In the genomic region with DNA sequence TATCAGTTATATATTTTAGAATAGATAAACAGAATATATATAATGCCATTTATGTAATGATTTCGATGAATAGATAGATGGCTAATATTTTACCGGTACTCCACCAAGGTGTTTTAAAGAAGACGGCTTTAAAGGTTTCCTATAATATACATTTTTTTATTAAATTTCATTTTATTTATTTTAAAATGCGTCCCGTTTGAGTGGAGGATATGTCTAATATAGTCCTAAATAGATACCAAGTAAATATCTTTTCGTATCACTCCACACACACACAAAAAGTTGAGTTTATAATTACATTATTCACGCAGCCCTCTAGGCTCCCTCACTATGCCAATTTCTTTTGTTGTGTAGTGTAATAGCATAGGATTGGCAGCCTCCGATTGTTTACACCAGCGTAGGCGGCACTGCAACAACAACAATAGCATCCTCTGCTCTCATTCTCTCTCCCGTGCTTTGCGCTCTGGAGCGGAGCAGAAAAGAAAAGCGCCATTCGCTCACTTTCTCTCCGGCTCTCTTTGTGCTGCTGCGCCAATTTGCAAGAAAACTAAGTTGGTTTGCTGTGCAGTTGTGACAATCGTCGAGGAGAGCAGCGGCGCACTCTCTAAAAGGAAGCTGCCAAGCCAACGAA, we compare ENCODE assay signal across 1 fruit fly cellular context.
TF ChIP-seq lines count a peak whose summit lies in the region.

CG12768 (plus strand) TSS at position 578 of the 628 bp plus-strand sequence.

TF ChIP-seq in whole organism, embryonic, 481 proteins besides CTCF, POLR2A, EP300 and RAD21 (continued from another document and continues in another):
- TF ChIP-seq dpn (GFP tag; optimal IDR thresholded peaks at IDR 0.05; lab: Kevin White, UChicago): no peak
- 0 out of 3 replicates have a peak, but pooled peaks have one; percentile 24 for TF ChIP-seq dysf (GFP tag; IDR thresholded peaks at IDR 0.05; lab: Robert Waterston, UW)
- TF ChIP-seq CG2712 (tag; optimal IDR thresholded peaks at IDR 0.05; lab: Kevin White, UChicago): peak; percentile 57
- TF ChIP-seq CG32532 (GFP tag; IDR thresholded peaks at IDR 0.05; lab: Robert Waterston, UW): no peak
- TF ChIP-seq CG3726 (GFP tag; IDR thresholded peaks at IDR 0.05; lab: Robert Waterston, UW): no peak
- no peak for TF ChIP-seq CG16779 (GFP tag; IDR thresholded peaks at IDR 0.05; lab: Robert Waterston, UW)
- peak; percentile 23 for TF ChIP-seq CG13424 (tag; optimal IDR thresholded peaks at IDR 0.05; lab: Kevin White, UChicago)
- TF ChIP-seq wdn (GFP tag; IDR thresholded peaks at IDR 0.05; lab: Robert Waterston, UW): no peak
- TF ChIP-seq CG2889 (GFP tag; IDR thresholded peaks at IDR 0.05; lab: Robert Waterston, UW): no peak
- peak; percentile 70 for TF ChIP-seq CG18262 (tag; optimal IDR thresholded peaks at IDR 0.05; lab: Kevin White, UChicago)
- no peak for TF ChIP-seq CG12155 (GFP tag; optimal IDR thresholded peaks at IDR 0.05; lab: Kevin White, UChicago)
- TF ChIP-seq CG12104 (GFP tag; optimal IDR thresholded peaks at IDR 0.05; lab: Kevin White, UChicago): no peak
- peak; percentile 17 for TF ChIP-seq CG18599 (GFP tag; optimal IDR thresholded peaks at IDR 0.05; lab: Kevin White, UChicago)
- TF ChIP-seq TFAM (GFP tag; optimal IDR thresholded peaks at IDR 0.05; lab: Kevin White, UChicago): no peak
- TF ChIP-seq Atf6 (GFP tag; IDR thresholded peaks at IDR 0.05; lab: Robert Waterston, UW): no peak
- no peak for TF ChIP-seq gce (GFP tag; IDR thresholded peaks at IDR 0.05; lab: Robert Waterston, UW)
- TF ChIP-seq grn (GFP tag; optimal IDR thresholded peaks at IDR 0.05; lab: Kevin White, UChicago): no peak
- TF ChIP-seq nom (GFP tag; optimal IDR thresholded peaks at IDR 0.05; lab: Kevin White, UChicago): no peak
- no peak for TF ChIP-seq HmgZ (tag; optimal IDR thresholded peaks at IDR 0.05; lab: Kevin White, UChicago)
- no peak for TF ChIP-seq Abd-B (GFP tag; optimal IDR thresholded peaks at IDR 0.05; lab: Kevin White, UChicago)
- TF ChIP-seq nau (GFP tag; optimal IDR thresholded peaks at IDR 0.05; lab: Kevin White, UChicago): no peak
- no peak for TF ChIP-seq Awh (GFP tag; IDR thresholded peaks at IDR 0.05; lab: Robert Waterston, UW)
- no peak for TF ChIP-seq CG4820 (GFP tag; optimal IDR thresholded peaks at IDR 0.05; lab: Kevin White, UChicago)
- TF ChIP-seq nerfin-1 (tag; optimal IDR thresholded peaks at IDR 0.05; lab: Kevin White, UChicago): no peak
- no peak for TF ChIP-seq CG12942 (GFP tag; optimal IDR thresholded peaks at IDR 0.05; lab: Kevin White, UChicago)
- TF ChIP-seq CG17385 (GFP tag; optimal IDR thresholded peaks at IDR 0.05; lab: Kevin White, UChicago): peak; percentile 12
- no peak for TF ChIP-seq CG7745 (tag; optimal IDR thresholded peaks at IDR 0.05; lab: Kevin White, UChicago)
- peak; percentile 74 for TF ChIP-seq yki (optimal IDR thresholded peaks at IDR 0.05; lab: Kevin White, UChicago)
- peak; percentile 36 for TF ChIP-seq CG13775 (GFP tag; optimal IDR thresholded peaks at IDR 0.05; lab: Kevin White, UChicago)
- no peak for TF ChIP-seq YL-1 (GFP tag; optimal IDR thresholded peaks at IDR 0.05; lab: Kevin White, UChicago)
- TF ChIP-seq luna (GFP tag; optimal IDR thresholded peaks at IDR 0.05; lab: Kevin White, UChicago): no peak
- no peak for TF ChIP-seq Atf3 (GFP tag; optimal IDR thresholded peaks at IDR 0.05; lab: Kevin White, UChicago)
- TF ChIP-seq Mad (GFP tag; optimal IDR thresholded peaks at IDR 0.05; lab: Kevin White, UChicago): no peak
- no peak for TF ChIP-seq CG1832 (GFP tag; optimal IDR thresholded peaks at IDR 0.05; lab: Kevin White, UChicago)
- TF ChIP-seq CG12391 (tag; optimal IDR thresholded peaks at IDR 0.05; lab: Kevin White, UChicago): peak; percentile 26
- no peak for TF ChIP-seq CG2202 (tag; optimal IDR thresholded peaks at IDR 0.05; lab: Kevin White, UChicago)
- TF ChIP-seq dimm (GFP tag; IDR thresholded peaks at IDR 0.05; lab: Robert Waterston, UW): no peak
- TF ChIP-seq CG12219 (GFP tag; optimal IDR thresholded peaks at IDR 0.05; lab: Kevin White, UChicago): no peak
- no peak for TF ChIP-seq hb (GFP tag; IDR thresholded peaks at IDR 0.05; lab: Robert Waterston, UW; ENCODE audit: partially characterized antibody)
- TF ChIP-seq org-1 (GFP tag; optimal IDR thresholded peaks at IDR 0.05; lab: Kevin White, UChicago): no peak
- TF ChIP-seq CG4707 (GFP tag; optimal IDR thresholded peaks at IDR 0.05; lab: Kevin White, UChicago): no peak
- TF ChIP-seq CG11456 (GFP tag; IDR thresholded peaks at IDR 0.05; lab: Robert Waterston, UW): no peak
- no peak for TF ChIP-seq ssp (GFP tag; IDR thresholded peaks at IDR 0.05; lab: Robert Waterston, UW)
- TF ChIP-seq gcm (GFP tag; optimal IDR thresholded peaks at IDR 0.05; lab: Kevin White, UChicago): no peak
- no peak for TF ChIP-seq CG3995 (GFP tag; optimal IDR thresholded peaks at IDR 0.05; lab: Kevin White, UChicago)
- no peak for TF ChIP-seq NFAT (GFP tag; IDR thresholded peaks at IDR 0.05; lab: Robert Waterston, UW)
- no peak for TF ChIP-seq CG10462 (GFP tag; optimal IDR thresholded peaks at IDR 0.05; lab: Kevin White, UChicago)
- peak; percentile 24; the same call in 1 of the 2 replicates for TF ChIP-seq Xrp1 (GFP tag; IDR thresholded peaks at IDR 0.05; lab: Robert Waterston, UW)
- no peak for TF ChIP-seq B-H1 (GFP tag; IDR thresholded peaks at IDR 0.05; lab: Robert Waterston, UW)
- no peak for TF ChIP-seq Doc2 (GFP tag; IDR thresholded peaks at IDR 0.05; lab: Robert Waterston, UW)
- TF ChIP-seq sens (GFP tag; lab: Kevin White, UChicago): peak; percentile 35
- TF ChIP-seq CG8765 (GFP tag; IDR thresholded peaks at IDR 0.05; lab: Robert Waterston, UW): no peak
- TF ChIP-seq CG31441 (GFP tag; IDR thresholded peaks at IDR 0.05; lab: Robert Waterston, UW): peak; percentile 43; the same call in 1 of the 2 replicates
- TF ChIP-seq sc (optimal IDR thresholded peaks at IDR 0.05; lab: Kevin White, UChicago): no peak
- TF ChIP-seq sc (GFP tag; optimal IDR thresholded peaks at IDR 0.05; lab: Kevin White, UChicago): peak; percentile 9
- no peak for TF ChIP-seq trem (tag; optimal IDR thresholded peaks at IDR 0.05; lab: Kevin White, UChicago)
- TF ChIP-seq Neu2 (GFP tag; optimal IDR thresholded peaks at IDR 0.05; lab: Kevin White, UChicago; ENCODE audit: borderline replicate concordance): no peak
- peak; percentile 8 for TF ChIP-seq CG15601 (tag; optimal IDR thresholded peaks at IDR 0.05; lab: Kevin White, UChicago)
- no peak for TF ChIP-seq hth (optimal IDR thresholded peaks at IDR 0.05; lab: Kevin White, UChicago)
- TF ChIP-seq CG8281 (tag; optimal IDR thresholded peaks at IDR 0.05; lab: Kevin White, UChicago): no peak
- TF ChIP-seq sr (GFP tag; IDR thresholded peaks at IDR 0.05; lab: Robert Waterston, UW): peak; percentile 84
- no peak for TF ChIP-seq gfzf (GFP tag; optimal IDR thresholded peaks at IDR 0.05; lab: Kevin White, UChicago)
- TF ChIP-seq BtbVII (GFP tag; optimal IDR thresholded peaks at IDR 0.05; lab: Kevin White, UChicago): no peak
- no peak for TF ChIP-seq CG5180 (GFP tag; optimal IDR thresholded peaks at IDR 0.05; lab: Kevin White, UChicago)
- no peak for TF ChIP-seq CG1602 (GFP tag; optimal IDR thresholded peaks at IDR 0.05; lab: Kevin White, UChicago)
- no peak for TF ChIP-seq CG8944 (GFP tag; optimal IDR thresholded peaks at IDR 0.05; lab: Kevin White, UChicago)
- no peak for TF ChIP-seq CG2875 (GFP tag; optimal IDR thresholded peaks at IDR 0.05; lab: Kevin White, UChicago)
- no peak for TF ChIP-seq Hmx (GFP tag; optimal IDR thresholded peaks at IDR 0.05; lab: Kevin White, UChicago)
- no peak for TF ChIP-seq D (optimal IDR thresholded peaks at IDR 0.05; lab: Kevin White, UChicago)
- TF ChIP-seq D (GFP tag; optimal IDR thresholded peaks at IDR 0.05; lab: Kevin White, UChicago): peak; percentile 50
- TF ChIP-seq Lim3 (GFP tag; IDR thresholded peaks at IDR 0.05; lab: Robert Waterston, UW): no peak
- TF ChIP-seq ab (GFP tag; optimal IDR thresholded peaks at IDR 0.05; lab: Kevin White, UChicago): no peak
- TF ChIP-seq pfk (GFP tag; optimal IDR thresholded peaks at IDR 0.05; lab: Kevin White, UChicago): no peak
- no peak for TF ChIP-seq ewg (GFP tag; optimal IDR thresholded peaks at IDR 0.05; lab: Kevin White, UChicago)
- no peak for TF ChIP-seq lov (optimal IDR thresholded peaks at IDR 0.05; lab: Kevin White, UChicago)
- TF ChIP-seq lov (GFP tag; IDR thresholded peaks at IDR 0.05; lab: Robert Waterston, UW): no peak
- TF ChIP-seq CG6683 (GFP tag; optimal IDR thresholded peaks at IDR 0.05; lab: Kevin White, UChicago): no peak
- TF ChIP-seq pho (GFP tag; optimal IDR thresholded peaks at IDR 0.05; lab: Kevin White, UChicago): no peak
- no peak for TF ChIP-seq p53 (GFP tag; optimal IDR thresholded peaks at IDR 0.05; lab: Kevin White, UChicago)
- TF ChIP-seq cg (GFP tag; optimal IDR thresholded peaks at IDR 0.05; lab: Kevin White, UChicago): no peak
- no peak for TF ChIP-seq croc (GFP tag; conservative IDR thresholded peaks at IDR 0.05; lab: Robert Waterston, UW)
- no peak for TF ChIP-seq Kr (GFP tag; optimal IDR thresholded peaks at IDR 0.05; lab: Kevin White, UChicago)
- TF ChIP-seq CG7556 (GFP tag; optimal IDR thresholded peaks at IDR 0.05; lab: Kevin White, UChicago): peak; percentile 44
- no peak for TF ChIP-seq Fer2 (tag; optimal IDR thresholded peaks at IDR 0.05; lab: Kevin White, UChicago)
- TF ChIP-seq CG1603 (tag; optimal IDR thresholded peaks at IDR 0.05; lab: Kevin White, UChicago): no peak
- no peak for TF ChIP-seq CG9609 (GFP tag; optimal IDR thresholded peaks at IDR 0.05; lab: Kevin White, UChicago)
- no peak for TF ChIP-seq otp (GFP tag; IDR thresholded peaks at IDR 0.05; lab: Robert Waterston, UW)
- no peak for TF ChIP-seq fu2 (GFP tag; optimal IDR thresholded peaks at IDR 0.05; lab: Kevin White, UChicago)
- TF ChIP-seq CG17328 (GFP tag; IDR thresholded peaks at IDR 0.05; lab: Robert Waterston, UW): no peak
- no peak for TF ChIP-seq ro (GFP tag; IDR thresholded peaks at IDR 0.05; lab: Robert Waterston, UW)
- TF ChIP-seq grau (tag; optimal IDR thresholded peaks at IDR 0.05; lab: Kevin White, UChicago): peak; percentile 54
- no peak for TF ChIP-seq en (GFP tag; optimal IDR thresholded peaks at IDR 0.05; lab: Kevin White, UChicago)
- TF ChIP-seq Ets97D (GFP tag; optimal IDR thresholded peaks at IDR 0.05; lab: Kevin White, UChicago): no peak
- no peak for TF ChIP-seq CG3281 (GFP tag; optimal IDR thresholded peaks at IDR 0.05; lab: Kevin White, UChicago)
- no peak for TF ChIP-seq unpg (GFP tag; optimal IDR thresholded peaks at IDR 0.05; lab: Kevin White, UChicago)
- no peak for TF ChIP-seq Gsc (GFP tag; IDR thresholded peaks at IDR 0.05; lab: Robert Waterston, UW)
- TF ChIP-seq CG9215 (GFP tag; IDR thresholded peaks at IDR 0.05; lab: Robert Waterston, UW): no peak
- TF ChIP-seq HmgD (GFP tag; optimal IDR thresholded peaks at IDR 0.05; lab: Kevin White, UChicago): no peak
- TF ChIP-seq CG7786 (GFP tag; optimal IDR thresholded peaks at IDR 0.05; lab: Kevin White, UChicago): no peak
- peak; percentile 4 for TF ChIP-seq CG15696 (tag; optimal IDR thresholded peaks at IDR 0.05; lab: Kevin White, UChicago)
- TF ChIP-seq GATAe (GFP tag; conservative IDR thresholded peaks at IDR 0.05; lab: Robert Waterston, UW): no peak
- no peak for TF ChIP-seq CG8359 (GFP tag; optimal IDR thresholded peaks at IDR 0.05; lab: Kevin White, UChicago; ENCODE audit: borderline replicate concordance)
- TF ChIP-seq CG4854 (GFP tag; optimal IDR thresholded peaks at IDR 0.05; lab: Kevin White, UChicago): no peak
- TF ChIP-seq CG1647 (GFP tag; optimal IDR thresholded peaks at IDR 0.05; lab: Kevin White, UChicago): no peak
- TF ChIP-seq CG17186 (GFP tag; optimal IDR thresholded peaks at IDR 0.05; lab: Kevin White, UChicago): no peak
- TF ChIP-seq CG34422 (GFP tag; IDR thresholded peaks at IDR 0.05; lab: Robert Waterston, UW): no peak
- no peak for TF ChIP-seq slou (GFP tag; optimal IDR thresholded peaks at IDR 0.05; lab: Kevin White, UChicago)
- TF ChIP-seq Fer3 (tag; optimal IDR thresholded peaks at IDR 0.05; lab: Kevin White, UChicago): no peak
- 0 out of 3 replicates have a peak, but pooled peaks have one; percentile 15 for TF ChIP-seq zfh1 (GFP tag; IDR thresholded peaks at IDR 0.05; lab: Robert Waterston, UW)
- no peak for TF ChIP-seq sim (GFP tag; IDR thresholded peaks at IDR 0.05; lab: Robert Waterston, UW)
- no peak for TF ChIP-seq CG43689 (GFP tag; IDR thresholded peaks at IDR 0.05; lab: Robert Waterston, UW)
- peak in 1 of 2 experiments; percentile 13 for TF ChIP-seq bsh (GFP tag; optimal IDR thresholded peaks at IDR 0.05; lab: Kevin White, UChicago)
- peak; percentile 58 for TF ChIP-seq Sox100B (GFP tag; optimal IDR thresholded peaks at IDR 0.05; lab: Kevin White, UChicago)
- no peak for TF ChIP-seq pan (optimal IDR thresholded peaks at IDR 0.05; lab: Kevin White, UChicago)
- TF ChIP-seq pan (GFP tag; optimal IDR thresholded peaks at IDR 0.05 in 1 of 2, IDR thresholded peaks at IDR 0.05 in 1 of 2): no peak
- TF ChIP-seq Oli (tag; optimal IDR thresholded peaks at IDR 0.05; lab: Kevin White, UChicago): peak; percentile 52
- no peak for TF ChIP-seq lmd (GFP tag; IDR thresholded peaks at IDR 0.05; lab: Robert Waterston, UW)
- no peak for TF ChIP-seq CG1792 (GFP tag; optimal IDR thresholded peaks at IDR 0.05; lab: Kevin White, UChicago)
- TF ChIP-seq gem (tag; optimal IDR thresholded peaks at IDR 0.05; lab: Kevin White, UChicago): peak; percentile 61
- TF ChIP-seq gro (GFP tag; optimal IDR thresholded peaks at IDR 0.05; lab: Kevin White, UChicago): no peak
- no peak for TF ChIP-seq CG11085 (GFP tag; IDR thresholded peaks at IDR 0.05; lab: Robert Waterston, UW)
- no peak for TF ChIP-seq Jarid2 (GFP tag; optimal IDR thresholded peaks at IDR 0.05; lab: Kevin White, UChicago)
- peak; percentile 37 for TF ChIP-seq Ets65A (GFP tag; lab: Kevin White, UChicago)
- TF ChIP-seq CkIIα-i1 (GFP tag; IDR thresholded peaks at IDR 0.05; lab: Robert Waterston, UW): no peak
- TF ChIP-seq MTF-1 (GFP tag; optimal IDR thresholded peaks at IDR 0.05; lab: Kevin White, UChicago; ENCODE audit: borderline replicate concordance): no peak
- TF ChIP-seq sima (GFP tag; optimal IDR thresholded peaks at IDR 0.05; lab: Kevin White, UChicago): no peak
- peak; percentile 38 for TF ChIP-seq Hmr (GFP tag; optimal IDR thresholded peaks at IDR 0.05; lab: Kevin White, UChicago)
- TF ChIP-seq MBD-R2 (GFP tag; IDR thresholded peaks at IDR 0.05; lab: Robert Waterston, UW): no peak
- peak; percentile 62 for TF ChIP-seq CG9437 (GFP tag; optimal IDR thresholded peaks at IDR 0.05; lab: Kevin White, UChicago)
- no peak for TF ChIP-seq CG31365 (tag; optimal IDR thresholded peaks at IDR 0.05; lab: Kevin White, UChicago)
- TF ChIP-seq Xbp1 (GFP tag; optimal IDR thresholded peaks at IDR 0.05; lab: Kevin White, UChicago): no peak
- peak in 1 of 2 experiments; percentile 41 for TF ChIP-seq Hr51 (GFP tag; optimal IDR thresholded peaks at IDR 0.05; lab: Kevin White, UChicago)
